Worm (Caenorhabditis elegans) whole organism, L4 larva: Measurements from ENCODE around the gene E04F6.9.

Source experiments
- F37D6.2 ChIP-seq: sonication (generic microtip); optimal IDR thresholded peaks from 2 replicates; lab custom pipeline; 2016; ENCODE audit warnings: mild to moderate bottlenecking, missing genetic modification characterization, missing compliant biosample characterization
- F49E8.2 ChIP-seq: sonication (generic microtip); optimal IDR thresholded peaks from 2 replicates; lab custom pipeline; 2016; ENCODE audit warnings: missing compliant biosample characterization, mild to moderate bottlenecking, missing genetic modification characterization, borderline replicate concordance
- R02D3.7 ChIP-seq: fragments of 150-350 bp; sonication (generic microtip); optimal IDR thresholded peaks from 3 replicates; lab custom pipeline; 2014; ENCODE audit warnings: missing biosample characterization, missing genetic modification characterization
- Y105C5A.15 ChIP-seq: fragments of 200-800 bp; sonication (Bioruptor generic); IDR thresholded peaks from 2 replicates; pipeline ENCODE4 v1.3.6; 2022; ENCODE audit warnings: missing genetic modification characterization, missing compliant biosample characterization
- Y75B8A.6 ChIP-seq: fragments of 200-800 bp; sonication (Bioruptor generic); IDR thresholded peaks from 2 replicates; pipeline ENCODE4 v1.3.6; 2022; ENCODE audit warnings: missing genetic modification reagents, missing genetic modification characterization, missing compliant biosample characterization
- ZK337.2 ChIP-seq: fragments of 200-800 bp; sonication (Bioruptor generic); IDR thresholded peaks from 2 replicates; pipeline ENCODE4 v1.3.6; 2022; ENCODE audit warnings: missing genetic modification reagents, missing genetic modification characterization, missing compliant biosample characterization
- ZK546.5 ChIP-seq, 2 experiments: sonication (generic microtip); optimal IDR thresholded peaks; 2 replicates each; lab custom pipeline; 2017; ENCODE audit warnings: missing biosample characterization in 2 of 2, missing genetic modification characterization in 2 of 2
- aha-1 ChIP-seq: fragments of 150-350 bp; peaks from one replicate; lab custom pipeline; 2014; ENCODE audit warnings: missing biosample characterization, missing genetic modification characterization
- aly-2 ChIP-seq: sonication (generic microtip); optimal IDR thresholded peaks from 2 replicates; lab custom pipeline; 2018; ENCODE audit warnings: missing biosample characterization, missing genetic modification characterization
- attf-4 ChIP-seq: sonication (generic microtip); optimal IDR thresholded peaks from 3 replicates; lab custom pipeline; 2017; ENCODE audit warnings: missing biosample characterization, missing genetic modification characterization
- ceh-82 ChIP-seq: sonication (generic microtip); optimal IDR thresholded peaks from 2 replicates; lab custom pipeline; 2017; ENCODE audit warnings: missing biosample characterization, missing genetic modification characterization
- daf-12 ChIP-seq: fragments of 150-350 bp; optimal IDR thresholded peaks from 2 replicates; lab custom pipeline; 2014; ENCODE audit warnings: missing biosample characterization, missing genetic modification reagents, missing genetic modification characterization
- daf-16 ChIP-seq, 3 experiments: sonication (generic microtip); optimal IDR thresholded peaks; 2 replicates each; lab custom pipeline; 2016 to 2017; ENCODE audit warnings: missing genetic modification characterization in 3 of 3, missing genetic modification reagents in 3 of 3, mild to moderate bottlenecking in 2 of 3, missing compliant biosample characterization in 2 of 3, missing biosample characterization in 1 of 3, moderate library complexity in 1 of 3
- dmd-6 ChIP-seq: fragments of 200-800 bp; sonication (Bioruptor generic); IDR thresholded peaks from 2 replicates; pipeline ENCODE4 v1.3.6; 2022; ENCODE audit warnings: missing genetic modification reagents, missing genetic modification characterization, missing compliant biosample characterization
- dpl-1 ChIP-seq: fragments of 150-350 bp; optimal IDR thresholded peaks from 2 replicates; lab custom pipeline; 2014; ENCODE audit warnings: missing biosample characterization, missing genetic modification reagents, missing genetic modification characterization
- dve-1 ChIP-seq: sonication (generic microtip); optimal IDR thresholded peaks from 2 replicates; lab custom pipeline; 2017; ENCODE audit warnings: antibody characterized with exemption, mild to moderate bottlenecking, missing genetic modification characterization, missing compliant biosample characterization; ENCODE audit not compliant: insufficient read depth
- fos-1 ChIP-seq: fragments of 150-350 bp; optimal IDR thresholded peaks from 2 replicates; lab custom pipeline; 2014; ENCODE audit warnings: missing biosample characterization, missing genetic modification characterization
- hif-1 ChIP-seq, 2 experiments: sonication (generic microtip); optimal IDR thresholded peaks; 2 replicates each; lab custom pipeline; 2016 to 2017; ENCODE audit warnings: missing compliant biosample characterization in 2 of 2, missing genetic modification characterization in 2 of 2, missing genetic modification reagents in 2 of 2, missing genotype in 2 of 2, mild to moderate bottlenecking in 1 of 2
- hlh-11 ChIP-seq: fragments of 200-800 bp; sonication (Bioruptor generic); optimal IDR thresholded peaks from 2 replicates; lab custom pipeline; 2018; ENCODE audit warnings: mild to moderate bottlenecking, missing genetic modification characterization, missing compliant biosample characterization
- hlh-30 ChIP-seq: sonication (generic microtip); optimal IDR thresholded peaks from 2 replicates; lab custom pipeline; 2017; ENCODE audit warnings: antibody characterized with exemption, mild to moderate bottlenecking, missing genetic modification characterization, missing compliant biosample characterization; ENCODE audit not compliant: insufficient read depth
- lin-39 ChIP-seq: fragments of 150-350 bp; optimal IDR thresholded peaks from 2 replicates; lab custom pipeline; 2014; ENCODE audit warnings: missing biosample characterization, missing genetic modification reagents, missing genetic modification characterization
- lir-3 ChIP-seq: sonication (generic microtip); optimal IDR thresholded peaks from 2 replicates; lab custom pipeline; 2016; ENCODE audit warnings: mild to moderate bottlenecking, missing genetic modification characterization, missing compliant biosample characterization
- lsy-2 ChIP-seq, 2 experiments: fragments of 150-350 bp in 1 of 2; sonication (generic microtip) in 1 of 2; optimal IDR thresholded peaks; 2 replicates each; lab custom pipeline; 2014 to 2017; ENCODE audit warnings: missing biosample characterization in 2 of 2, missing genetic modification characterization in 2 of 2
- madf-5 ChIP-seq, 2 experiments: fragments of 200-800 bp; sonication (Bioruptor generic); IDR thresholded peaks; 2 replicates each; pipeline ENCODE4 v1.3.6; 2022; ENCODE audit warnings: missing compliant biosample characterization in 2 of 2, missing genetic modification characterization in 2 of 2
- mdl-1 ChIP-seq, 2 experiments: fragments of 150-350 bp in 1 of 2; sonication (generic microtip) in 1 of 2; optimal IDR thresholded peaks; 2 replicates each; lab custom pipeline; 2014 to 2017; ENCODE audit warnings: missing biosample characterization in 2 of 2, missing genetic modification characterization in 2 of 2
- mep-1 ChIP-seq: fragments of 150-350 bp; sonication (generic microtip); optimal IDR thresholded peaks from 3 replicates; lab custom pipeline; 2014; ENCODE audit warnings: missing biosample characterization, missing genetic modification characterization
- mxl-2 ChIP-seq: fragments of 200-800 bp; sonication (Bioruptor generic); conservative IDR thresholded peaks from 2 replicates; pipeline ENCODE4 v1.3.6; 2022; ENCODE audit warnings: missing genetic modification reagents, missing genetic modification characterization, missing compliant biosample characterization
- nhr-102 ChIP-seq: sonication (generic microtip); optimal IDR thresholded peaks from 2 replicates; lab custom pipeline; 2016; ENCODE audit warnings: mild to moderate bottlenecking, missing genetic modification characterization, moderate library complexity, missing compliant biosample characterization
- nhr-111 ChIP-seq: fragments of 200-800 bp; sonication (Bioruptor generic); optimal IDR thresholded peaks from 2 replicates; lab custom pipeline; 2018; ENCODE audit warnings: mild to moderate bottlenecking, missing genetic modification characterization, missing compliant biosample characterization
- nhr-237 ChIP-seq: sonication (generic microtip); optimal IDR thresholded peaks from 2 replicates; lab custom pipeline; 2017; ENCODE audit warnings: missing biosample characterization, missing genetic modification characterization
- nhr-28 ChIP-seq: fragments of 150-350 bp; optimal IDR thresholded peaks from 2 replicates; lab custom pipeline; 2014; ENCODE audit warnings: missing biosample characterization, missing genetic modification characterization
- nhr-42 ChIP-seq: fragments of 200-800 bp; sonication (Bioruptor generic); IDR thresholded peaks from 2 replicates; pipeline ENCODE4 v1.3.6; 2022; ENCODE audit warnings: missing genetic modification characterization, missing compliant biosample characterization
- nhr-6 ChIP-seq: fragments of 150-350 bp; optimal IDR thresholded peaks from 2 replicates; lab custom pipeline; 2014; ENCODE audit warnings: missing biosample characterization, missing genetic modification characterization
- nhr-77 ChIP-seq: fragments of 150-350 bp; optimal IDR thresholded peaks from 2 replicates; lab custom pipeline; 2014; ENCODE audit warnings: missing biosample characterization, missing genetic modification characterization
- pha-4 ChIP-seq, 2 experiments: fragments of 150-350 bp in 1 of 2; fragments of 200-800 bp in 1 of 2; sonication (Bioruptor generic) in 1 of 2; IDR thresholded peaks in 1 of 2; optimal IDR thresholded peaks in 1 of 2; 2 replicates each; pipeline versions ENCODE4 v1.3.6 to Lab custom; 2014 to 2022; ENCODE audit warnings: missing genetic modification characterization in 2 of 2, missing genetic modification reagents in 2 of 2, missing biosample characterization in 1 of 2, missing compliant biosample characterization in 1 of 2
- pqm-1 ChIP-seq: sonication (generic microtip); optimal IDR thresholded peaks from 2 replicates; lab custom pipeline; 2017; ENCODE audit warnings: missing biosample characterization, missing genetic modification characterization
- rbr-2 ChIP-seq: sonication (generic microtip); optimal IDR thresholded peaks from 2 replicates; lab custom pipeline; 2016; ENCODE audit warnings: missing genotype, missing genetic modification characterization, missing compliant biosample characterization
- snpc-4 ChIP-seq: fragments of 150-350 bp; optimal IDR thresholded peaks from 2 replicates; lab custom pipeline; 2014; ENCODE audit warnings: missing biosample characterization, missing genetic modification characterization
- unc-62 ChIP-seq, 3 experiments: fragments of 150-350 bp in 1 of 3; sonication (generic microtip); optimal IDR thresholded peaks in 2 of 3; peaks in 1 of 3; 1 replicate in 1 of 3; 2 replicates in 2 of 3; lab custom pipeline; 2014 to 2017; ENCODE audit warnings: missing biosample characterization in 3 of 3, missing genetic modification characterization in 3 of 3, missing genetic modification reagents in 3 of 3, missing genotype in 1 of 3
- zfp-2 ChIP-seq: sonication (generic microtip); optimal IDR thresholded peaks from 2 replicates; lab custom pipeline; 2016; ENCODE audit warnings: mild to moderate bottlenecking, missing genetic modification characterization, missing compliant biosample characterization
- zfp-3 ChIP-seq: fragments of 200-800 bp; sonication (Bioruptor generic); conservative IDR thresholded peaks from 2 replicates; pipeline ENCODE4 v1.3.6; 2022; ENCODE audit warnings: missing genetic modification reagents, missing genetic modification characterization, missing compliant biosample characterization

The E04F6.9 gene

DNA sequence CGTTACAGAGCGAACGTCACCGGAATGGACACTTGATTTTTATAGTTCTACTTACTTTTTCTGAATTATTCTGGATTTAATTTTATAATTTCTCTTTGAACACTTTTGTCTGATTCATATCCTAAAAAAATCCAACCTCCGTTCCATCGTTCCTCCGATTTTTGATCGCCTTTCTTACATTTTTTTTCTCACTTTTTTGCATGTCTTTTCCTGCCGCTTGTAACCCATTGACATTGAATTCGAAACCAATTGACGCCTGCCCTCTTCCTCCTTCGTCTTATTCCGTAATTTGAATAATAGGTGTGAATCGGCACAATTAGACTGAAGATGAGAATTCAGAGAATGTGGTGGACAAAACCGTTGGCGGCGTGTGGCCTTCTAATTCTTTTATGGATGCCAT is 33.6 kb upstream of the E04F6.9 start, which contains the start of gene skpo-3:
Gene skpo-3, plus strand, starts transcription at position 301 of the 400 bp plus-strand sequence.
- no peak for TF ChIP-seq snpc-4 (tag; lab: Kevin White, UChicago)

DNA sequence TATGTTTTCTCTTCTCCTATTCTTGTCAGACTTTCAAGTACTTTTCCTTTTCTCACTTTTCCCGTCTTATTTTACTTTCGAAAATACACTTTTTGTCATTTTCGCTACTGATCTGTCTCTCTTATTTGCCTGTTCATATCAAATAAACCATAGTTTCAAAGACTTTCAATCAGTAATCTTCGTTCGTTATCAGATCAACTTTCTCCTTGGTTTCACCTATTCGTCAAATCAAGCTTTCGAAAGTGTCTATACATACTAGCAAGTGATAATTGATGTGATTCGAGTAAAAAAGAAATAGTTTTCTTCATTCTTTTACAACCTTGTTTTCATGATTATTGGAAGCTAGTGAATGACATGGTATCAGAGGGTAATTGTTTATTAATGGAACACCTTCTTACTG is 30.8 kb upstream of the E04F6.9 start:
- no peak for TF ChIP-seq daf-12 (tag; lab: Kevin White, UChicago)
- TF ChIP-seq madf-5 (GFP tag; IDR thresholded peaks at IDR 0.05; lab: Robert Waterston, UW), result no peak
- no peak for TF ChIP-seq mep-1 (tag; lab: Kevin White, UChicago)
- no peak for TF ChIP-seq dmd-6 (GFP tag; lab: Robert Waterston, UW)
- TF ChIP-seq mxl-2, result no peak
- TF ChIP-seq F49E8.2, result no peak

DNA sequence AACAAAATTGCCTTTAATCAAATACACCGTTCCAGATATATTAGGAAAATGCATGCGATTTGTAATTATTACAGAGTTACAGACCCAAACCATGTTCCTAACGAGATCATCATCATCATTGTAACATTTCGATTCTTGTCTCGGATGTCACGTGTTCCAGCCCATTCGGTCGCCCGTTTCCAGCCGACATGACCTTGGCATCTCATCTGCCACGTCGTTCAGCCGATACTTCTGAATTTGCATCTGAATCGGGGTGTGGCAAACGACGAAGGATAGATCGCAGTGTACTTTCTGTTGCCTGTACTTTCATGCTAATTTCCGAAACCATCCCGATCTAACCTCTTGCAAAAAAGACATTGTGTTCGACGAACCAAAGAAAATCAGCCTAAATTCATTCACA is 27.7 kb upstream of the E04F6.9 start:
- TF ChIP-seq unc-62 (GFP tag; optimal IDR thresholded peaks at IDR 0.05 in 1 of 2; lab: Kevin White, UChicago), result peak in 1 of 2 experiments; percentile 68
- no peak for TF ChIP-seq unc-62 (tag; optimal IDR thresholded peaks at IDR 0.05; lab: Kevin White, UChicago)
- TF ChIP-seq ZK337.2, result no peak
- TF ChIP-seq aha-1, result peak; percentile 94
- TF ChIP-seq, all 104 proteins: peak for 2

DNA sequence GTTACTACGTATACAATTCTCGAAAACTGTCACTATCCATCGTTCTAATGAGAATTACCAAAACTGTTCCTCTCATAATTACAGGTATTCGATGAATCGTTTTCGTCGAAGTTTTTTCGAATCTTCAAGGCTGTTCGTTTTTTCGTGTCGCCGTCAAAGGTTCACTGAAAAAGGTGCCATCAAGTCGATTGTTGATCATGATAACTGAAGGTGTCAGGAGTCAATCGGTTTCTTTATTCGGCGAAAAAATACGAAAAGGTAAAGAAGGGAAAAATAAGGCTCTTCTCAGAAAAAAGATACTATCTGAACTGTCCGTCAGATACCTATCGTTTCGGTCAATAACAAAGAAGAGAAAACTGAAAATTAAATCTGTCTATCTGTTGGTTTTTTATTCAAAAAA is 26.8 kb upstream of the E04F6.9 start:
- TF ChIP-seq unc-62 (GFP tag; optimal IDR thresholded peaks at IDR 0.05 in 1 of 2; lab: Kevin White, UChicago) (peak in 1 of 2 experiments; percentile 63), unc-62 (tag; optimal IDR thresholded peaks at IDR 0.05; lab: Kevin White, UChicago) (no peak), madf-5 (GFP tag; IDR thresholded peaks at IDR 0.05; lab: Robert Waterston, UW) (no peak), hif-1 (tag; optimal IDR thresholded peaks at IDR 0.05; lab: Kevin White, UChicago) (no peak), ceh-82 (no peak), dpl-1 (GFP tag; lab: Kevin White, UChicago) (no peak)

DNA sequence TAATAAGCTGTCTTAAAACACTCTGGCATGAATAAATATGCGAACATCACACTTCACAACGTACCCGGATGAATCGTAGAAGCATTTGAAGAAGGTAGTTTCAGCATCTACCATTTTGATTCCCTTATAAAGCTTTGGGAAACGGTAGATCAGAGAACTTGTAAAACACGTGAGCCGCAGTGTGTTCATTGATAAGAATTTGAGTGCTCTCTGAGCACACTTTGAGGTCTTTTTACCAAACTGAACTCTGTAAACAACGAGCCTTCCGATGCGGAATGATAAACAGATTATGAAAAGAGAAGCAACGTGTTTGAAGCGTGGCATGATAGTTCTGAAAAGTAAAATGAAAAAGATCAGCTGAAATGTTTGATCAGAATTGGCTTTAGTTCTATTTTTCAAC is 26.3 kb upstream of the E04F6.9 start, which contains the start of gene aqp-1:
Gene aqp-1, minus strand, starts transcription at position 102 of the 400 bp plus-strand sequence.
- TF ChIP-seq fos-1 (tag; lab: Kevin White, UChicago) (no peak), lir-3 (tag; lab: Kevin White, UChicago) (no peak), R02D3.7 (tag; lab: Kevin White, UChicago) (no peak), Y75B8A.6 (GFP tag; lab: Robert Waterston, UW) (no peak), nhr-111 (GFP tag; lab: Kevin White, UChicago) (no peak), dmd-6 (GFP tag; lab: Robert Waterston, UW) (peak; percentile 91), mdl-1 (tag; optimal IDR thresholded peaks at IDR 0.05; lab: Kevin White, UChicago) (peak in 1 of 2 experiments; percentile 34), F37D6.2 (tag; lab: Kevin White, UChicago) (no peak), ZK546.5 (tag; optimal IDR thresholded peaks at IDR 0.05; lab: Kevin White, UChicago) (no peak), pqm-1 (tag; lab: Kevin White, UChicago) (peak; percentile 47), nhr-237 (tag; lab: Kevin White, UChicago) (no peak), Y105C5A.15 (GFP tag; lab: Robert Waterston, UW) (no peak), dpl-1 (GFP tag; lab: Kevin White, UChicago) (no peak), nhr-6 (no peak), nhr-28 (peak; percentile 57), hlh-30 (no peak), dve-1 (tag; lab: Kevin White, UChicago) (peak; percentile 74), attf-4 (tag; lab: Kevin White, UChicago) (no peak), lsy-2 (tag; optimal IDR thresholded peaks at IDR 0.05; lab: Kevin White, UChicago) (peak; percentile 19), lin-39 (tag; lab: Kevin White, UChicago) (no peak), hif-1 (tag; optimal IDR thresholded peaks at IDR 0.05; lab: Kevin White, UChicago) (no peak), nhr-102 (tag; lab: Kevin White, UChicago) (no peak), nhr-42 (0 out of 2 replicates have a peak, but pooled peaks have one; percentile 19), daf-12 (tag; lab: Kevin White, UChicago) (no peak), daf-16 (GFP tag; optimal IDR thresholded peaks at IDR 0.05; lab: Kevin White, UChicago) (peak in 1 of 2 experiments; percentile 67), daf-16 (tag; optimal IDR thresholded peaks at IDR 0.05; lab: Kevin White, UChicago) (peak; percentile 99), zfp-3 (GFP tag; lab: Robert Waterston, UW) (no peak), hlh-11 (tag; lab: Kevin White, UChicago) (peak; percentile 81), aly-2 (no peak), madf-5 (GFP tag; IDR thresholded peaks at IDR 0.05; lab: Robert Waterston, UW) (no peak), zfp-2 (tag; lab: Kevin White, UChicago) (no peak), nhr-77 (tag; lab: Kevin White, UChicago) (peak; percentile 45), pha-4 (GFP tag; IDR thresholded peaks at IDR 0.05; lab: Robert Waterston, UW) (no peak), pha-4 (tag; optimal IDR thresholded peaks at IDR 0.05; lab: Kevin White, UChicago) (peak; percentile 6), rbr-2 (tag; lab: Kevin White, UChicago) (no peak)
